Worm (Caenorhabditis elegans) whole organism, mixed stage, embryonic: ENCODE results near the gene pat-12.
A peak's percentile ranks its signal among the peaks of the same experiment; 100 is the strongest.

Experiments used
- M03D4.4 ChIP-seq: sonication (generic microtip); optimal IDR thresholded peaks from 2 replicates; lab custom pipeline; 2017; ENCODE audit warnings: mild to moderate bottlenecking, missing genetic modification characterization, missing compliant biosample characterization
- bed-3 ChIP-seq: fragments of 200-800 bp; sonication (Bioruptor generic); optimal IDR thresholded peaks from 3 replicates; lab custom pipeline; 2018; ENCODE audit warnings: mild to moderate bottlenecking, missing genetic modification characterization, moderate library complexity, missing compliant biosample characterization
- ceh-39 ChIP-seq: fragments of 150-350 bp; optimal IDR thresholded peaks from 2 replicates; lab custom pipeline; 2014; ENCODE audit warnings: missing biosample characterization, missing genetic modification characterization
- ceh-83 ChIP-seq: fragments of 200-800 bp; sonication (Bioruptor generic); optimal IDR thresholded peaks from 2 replicates; lab custom pipeline; 2018; ENCODE audit warnings: mild to moderate bottlenecking, missing genetic modification characterization, missing compliant biosample characterization
- ces-1 ChIP-seq: fragments of 150-350 bp; optimal IDR thresholded peaks from 2 replicates; lab custom pipeline; 2014; ENCODE audit warnings: missing biosample characterization, missing genetic modification reagents, missing genetic modification characterization
- cnd-1 ChIP-seq: fragments of 200-800 bp; sonication (Bioruptor generic); optimal IDR thresholded peaks from 2 replicates; lab custom pipeline; 2018; ENCODE audit warnings: mild to moderate bottlenecking, missing genetic modification characterization, missing compliant biosample characterization
- elt-1 ChIP-seq: sonication (generic microtip); optimal IDR thresholded peaks from 2 replicates; lab custom pipeline; 2017; ENCODE audit warnings: missing genetic modification characterization, mild to moderate bottlenecking, missing compliant biosample characterization, antibody characterized with exemption, moderate library complexity, borderline replicate concordance; ENCODE audit not compliant: insufficient read depth
- elt-3 ChIP-seq: fragments of 150-350 bp; optimal IDR thresholded peaks from 2 replicates; lab custom pipeline; 2014; ENCODE audit warnings: missing biosample characterization, missing genetic modification characterization
- flh-1 ChIP-seq: fragments of 200-800 bp; sonication (Bioruptor generic); optimal IDR thresholded peaks from 2 replicates; lab custom pipeline; 2018; ENCODE audit warnings: mild to moderate bottlenecking, missing genetic modification characterization, moderate library complexity, missing compliant biosample characterization
- ham-2 ChIP-seq: fragments of 200-800 bp; sonication (Bioruptor generic); optimal IDR thresholded peaks from 2 replicates; lab custom pipeline; 2018; ENCODE audit warnings: mild to moderate bottlenecking, missing genetic modification characterization, missing compliant biosample characterization
- hlh-1 ChIP-seq: fragments of 150-350 bp; optimal IDR thresholded peaks from 2 replicates; lab custom pipeline; 2014; ENCODE audit warnings: missing biosample characterization, missing genetic modification reagents, missing genetic modification characterization
- lin-13 ChIP-seq: fragments of 150-350 bp; optimal IDR thresholded peaks from 2 replicates; lab custom pipeline; 2014; ENCODE audit warnings: missing biosample characterization, missing genetic modification characterization
- lin-32 ChIP-seq: fragments of 200-800 bp; sonication (Bioruptor generic); optimal IDR thresholded peaks from 2 replicates; lab custom pipeline; 2018; ENCODE audit warnings: mild to moderate bottlenecking, missing genetic modification characterization, missing compliant biosample characterization
- lsy-2 ChIP-seq: fragments of 150-350 bp; optimal IDR thresholded peaks from 2 replicates; lab custom pipeline; 2014; ENCODE audit warnings: missing biosample characterization, missing genetic modification characterization
- mab-5 ChIP-seq: fragments of 150-350 bp; optimal IDR thresholded peaks from 2 replicates; lab custom pipeline; 2014; ENCODE audit warnings: missing biosample characterization, missing genetic modification characterization
- mep-1 ChIP-seq: fragments of 150-350 bp; optimal IDR thresholded peaks from 2 replicates; lab custom pipeline; 2017; ENCODE audit warnings: missing biosample characterization, missing genetic modification reagents, missing genetic modification characterization, inconsistent platforms
- nhr-12 ChIP-seq: fragments of 150-350 bp; optimal IDR thresholded peaks from 2 replicates; lab custom pipeline; 2014; ENCODE audit warnings: missing biosample characterization, missing genetic modification characterization
- nhr-2 ChIP-seq: fragments of 150-350 bp; optimal IDR thresholded peaks from 2 replicates; lab custom pipeline; 2014; ENCODE audit warnings: missing biosample characterization, missing genetic modification characterization
- nhr-237 ChIP-seq: fragments of 150-350 bp; optimal IDR thresholded peaks from 2 replicates; lab custom pipeline; 2014; ENCODE audit warnings: missing biosample characterization, missing genetic modification characterization
- nhr-76 ChIP-seq: sonication (generic microtip); optimal IDR thresholded peaks from 2 replicates; lab custom pipeline; 2017; ENCODE audit warnings: missing biosample characterization, missing genetic modification characterization
- pha-4 ChIP-seq: fragments of 150-350 bp; optimal IDR thresholded peaks from 2 replicates; lab custom pipeline; 2018; ENCODE audit warnings: missing biosample characterization, missing genetic modification reagents, missing genetic modification characterization
- sem-2 ChIP-seq: fragments of 200-800 bp; sonication (Bioruptor generic); optimal IDR thresholded peaks from 2 replicates; lab custom pipeline; 2018; ENCODE audit warnings: mild to moderate bottlenecking, missing genetic modification characterization, missing compliant biosample characterization
- snpc-4 ChIP-seq: fragments of 150-350 bp; optimal IDR thresholded peaks from 2 replicates; lab custom pipeline; 2014; ENCODE audit warnings: missing biosample characterization, missing genetic modification characterization
- sptf-1 ChIP-seq: sonication (generic microtip); optimal IDR thresholded peaks from 2 replicates; lab custom pipeline; 2017; ENCODE audit warnings: mild to moderate bottlenecking, missing genetic modification characterization, moderate library complexity, missing compliant biosample characterization
- tbx-8 ChIP-seq: fragments of 200-800 bp; sonication (Bioruptor generic); optimal IDR thresholded peaks from 2 replicates; lab custom pipeline; 2018; ENCODE audit warnings: mild to moderate bottlenecking, missing genetic modification characterization, moderate library complexity, missing compliant biosample characterization
- unc-39 ChIP-seq: fragments of 150-350 bp; optimal IDR thresholded peaks from 2 replicates; lab custom pipeline; 2014; ENCODE audit warnings: missing biosample characterization, missing genetic modification characterization
- unc-62 ChIP-seq: fragments of 150-350 bp; optimal IDR thresholded peaks from 2 replicates; lab custom pipeline; 2014; ENCODE audit warnings: missing biosample characterization, missing genetic modification reagents, missing genetic modification characterization

Gene pat-12

DNA sequence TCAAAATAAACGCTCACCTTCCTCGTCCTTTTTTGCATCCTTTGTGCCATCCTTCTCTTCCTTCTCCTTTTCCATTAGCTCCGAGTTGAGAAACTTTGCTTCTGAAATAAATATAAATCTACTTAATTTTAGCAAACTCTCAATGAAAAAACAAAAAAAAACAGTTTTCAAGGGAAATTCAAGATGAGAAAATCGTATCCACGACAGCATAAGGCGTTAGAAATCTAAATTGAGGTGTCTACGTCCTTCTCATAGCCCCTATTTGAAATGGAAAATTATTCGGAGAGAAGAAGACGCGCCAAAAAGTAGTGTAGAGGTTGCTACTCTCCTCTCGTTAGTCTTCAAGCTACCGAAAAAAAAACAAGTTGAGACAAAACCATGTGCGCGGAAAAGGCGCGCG is at the start of gene pat-12:
Gene pat-12 (minus strand): TSS at position 101 of the 400 bp plus-strand sequence.
- TF ChIP-seq sem-2 (GFP tag; lab: Kevin White, UChicago) = no peak
- TF ChIP-seq unc-39 (tag; lab: Kevin White, UChicago) = no peak
- TF ChIP-seq pha-4 (tag; lab: Kevin White, UChicago) = no peak

DNA sequence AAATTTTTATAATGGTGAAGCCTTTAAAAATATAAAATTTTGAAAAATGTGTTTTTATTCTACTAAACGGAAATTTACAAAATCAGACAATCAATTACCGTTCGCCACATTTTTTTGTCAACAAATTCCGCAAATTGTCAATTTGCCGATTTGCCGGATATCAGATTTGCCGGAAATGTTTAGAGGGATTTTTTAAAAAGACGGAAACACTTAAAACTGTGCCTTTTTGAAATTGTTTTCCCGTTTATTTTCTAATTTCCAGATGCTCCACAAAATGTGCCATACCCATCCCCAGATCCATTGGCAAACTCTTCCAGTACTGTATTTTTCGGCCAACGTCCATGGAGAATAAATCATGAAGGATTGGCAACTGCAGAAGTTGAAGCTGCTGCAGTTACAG is 45.3 kb upstream of the pat-12 start:
- TF ChIP-seq mab-5 (tag; lab: Kevin White, UChicago) = no peak

DNA sequence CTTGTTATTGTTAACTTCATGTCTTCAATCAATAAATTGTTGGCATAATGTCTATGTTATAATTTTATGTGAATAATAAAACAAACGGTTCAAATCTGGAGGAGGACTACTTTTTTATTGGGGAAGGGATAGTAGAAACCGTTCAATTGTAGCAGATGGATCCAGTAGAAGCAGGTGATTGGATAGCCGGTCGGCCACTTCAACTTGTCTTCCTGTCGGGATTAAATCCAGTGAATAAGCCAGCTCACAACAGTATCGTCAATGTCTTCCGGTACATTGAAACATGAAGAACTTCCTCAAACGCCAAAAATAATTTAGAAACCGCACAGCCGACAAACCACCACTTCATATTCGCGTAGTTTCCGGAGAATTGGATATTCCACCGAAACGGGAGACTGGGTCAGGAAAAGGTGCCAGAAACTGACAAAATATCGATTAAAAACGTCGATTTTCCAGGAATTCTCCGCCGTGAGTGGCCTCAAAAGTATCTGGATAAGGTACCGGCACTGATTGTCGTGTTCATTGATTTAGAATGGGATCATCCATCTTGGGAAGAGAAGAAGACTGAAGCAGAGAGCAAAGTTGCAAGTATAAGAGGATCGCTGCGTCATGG is 42.9 kb upstream of the pat-12 start, which contains the start of gene trpp-11:
Gene trpp-11 (plus strand): TSS at position 153 of the 613 bp plus-strand sequence.
- TF ChIP-seq lsy-2 (tag; lab: Kevin White, UChicago) (no peak), hlh-1 (tag; lab: Kevin White, UChicago) (no peak), elt-1 (tag; lab: Kevin White, UChicago) (no peak), nhr-12 (tag; lab: Kevin White, UChicago) (no peak), nhr-237 (tag; lab: Kevin White, UChicago) (no peak), ceh-83 (no peak), mep-1 (no peak), flh-1 (GFP tag; lab: Kevin White, UChicago) (no peak)

ce11 chrIII:794000-794399 is 41.8 kb upstream of the pat-12 start, which contains the start of gene rps-29:
Gene rps-29, plus strand, starts transcription at chrIII:794300.
- TF ChIP-seq ceh-39 (tag; lab: Kevin White, UChicago) = no peak
- TF ChIP-seq elt-3 = no peak
- TF ChIP-seq mep-1 = no peak
- no peak for TF ChIP-seq lsy-2 (tag; lab: Kevin White, UChicago)
- TF ChIP-seq lin-13 (tag; lab: Kevin White, UChicago) = no peak
- no peak for TF ChIP-seq hlh-1 (tag; lab: Kevin White, UChicago)
- no peak for TF ChIP-seq elt-1 (tag; lab: Kevin White, UChicago)
- no peak for TF ChIP-seq lin-32 (GFP tag; lab: Kevin White, UChicago)
- TF ChIP-seq cnd-1 (tag; lab: Kevin White, UChicago) = no peak
- TF ChIP-seq nhr-76 (tag; lab: Kevin White, UChicago) = no peak
- TF ChIP-seq unc-62 (GFP tag; lab: Kevin White, UChicago) = no peak
- TF ChIP-seq ces-1 = no peak
- no peak for TF ChIP-seq mab-5 (tag; lab: Kevin White, UChicago)

DNA sequence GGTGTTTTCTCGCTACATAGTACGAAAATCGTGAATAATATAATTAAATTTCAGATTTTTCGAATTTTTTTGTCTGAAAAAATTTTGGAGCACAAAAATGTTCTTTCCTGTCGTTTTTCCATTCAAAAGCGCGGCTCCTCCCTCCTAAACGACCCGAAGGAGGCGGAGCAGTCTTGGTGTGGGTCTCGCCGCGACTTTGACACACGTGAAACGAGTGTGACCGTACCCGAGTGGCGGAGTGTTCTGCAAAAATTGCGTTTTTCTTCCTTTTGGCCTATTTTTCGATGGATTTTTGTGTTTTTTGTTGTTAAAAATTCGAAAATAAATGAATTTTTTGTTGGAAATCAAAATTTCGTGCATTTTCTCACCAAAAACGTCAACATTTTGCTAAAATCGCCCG is 41.4 kb upstream of the pat-12 start, which contains the start of gene snt-2:
Gene snt-2 (minus strand): TSS at position 139 of the 400 bp plus-strand sequence.
- TF ChIP-seq ceh-39 (tag; lab: Kevin White, UChicago) (peak; percentile 24), hlh-1 (tag; lab: Kevin White, UChicago) (peak; percentile 42), lin-13 (tag; lab: Kevin White, UChicago) (peak; percentile 60), mep-1 (peak; percentile 71), ces-1 (peak; percentile 27), pha-4 (tag; lab: Kevin White, UChicago) (peak; percentile 60), lsy-2 (tag; lab: Kevin White, UChicago) (peak; percentile 97), nhr-237 (tag; lab: Kevin White, UChicago) (peak; percentile 60), unc-39 (tag; lab: Kevin White, UChicago) (no peak), flh-1 (GFP tag; lab: Kevin White, UChicago) (no peak)

ce11 chrIII:790591-790990 is 38.4 kb upstream of the pat-12 start:
- TF ChIP-seq lin-32 (GFP tag; lab: Kevin White, UChicago) (no peak), mab-5 (tag; lab: Kevin White, UChicago) (no peak), M03D4.4 (tag; lab: Kevin White, UChicago) (no peak)
- TF ChIP-seq, all 35 proteins: peak for 0

DNA sequence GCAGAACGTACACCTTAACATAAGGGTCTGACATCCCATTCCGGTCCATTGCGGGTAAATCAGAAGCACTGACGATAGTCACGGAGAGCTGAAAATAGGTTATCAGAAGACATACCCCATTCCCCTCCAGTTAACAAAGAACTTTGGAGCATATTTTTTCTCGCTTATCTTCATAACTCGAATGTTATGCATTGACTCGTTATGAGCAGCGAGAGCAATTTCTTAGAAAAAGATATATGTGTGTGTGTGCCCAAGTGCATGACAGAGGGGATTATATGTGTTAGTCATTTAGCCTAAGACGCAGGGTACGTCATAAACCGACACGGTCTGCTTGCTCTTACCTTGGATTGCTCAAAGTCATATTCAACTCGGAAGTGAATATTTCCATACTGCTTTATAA is 37.4 kb upstream of the pat-12 start:
- TF ChIP-seq ces-1 = no peak
- TF ChIP-seq snpc-4 = no peak
- TF ChIP-seq elt-3 = no peak
- TF ChIP-seq nhr-76 (tag; lab: Kevin White, UChicago) = no peak
- TF ChIP-seq lin-32 (GFP tag; lab: Kevin White, UChicago) = no peak
- no peak for TF ChIP-seq unc-39 (tag; lab: Kevin White, UChicago)
- no peak for TF ChIP-seq bed-3
- TF ChIP-seq ham-2 (GFP tag; lab: Kevin White, UChicago) = no peak
- no peak for TF ChIP-seq pha-4 (tag; lab: Kevin White, UChicago)
- no peak for TF ChIP-seq lsy-2 (tag; lab: Kevin White, UChicago)
- TF ChIP-seq ceh-83 = no peak
- TF ChIP-seq sptf-1 (tag; lab: Kevin White, UChicago) = no peak
- TF ChIP-seq mep-1 = no peak
- no peak for TF ChIP-seq tbx-8 (GFP tag; lab: Kevin White, UChicago)
- no peak for TF ChIP-seq nhr-2 (tag; lab: Kevin White, UChicago)
